Fruit fly (Drosophila melanogaster): ENCODE results near the gene CG32801.

Gene CG32801

DNA sequence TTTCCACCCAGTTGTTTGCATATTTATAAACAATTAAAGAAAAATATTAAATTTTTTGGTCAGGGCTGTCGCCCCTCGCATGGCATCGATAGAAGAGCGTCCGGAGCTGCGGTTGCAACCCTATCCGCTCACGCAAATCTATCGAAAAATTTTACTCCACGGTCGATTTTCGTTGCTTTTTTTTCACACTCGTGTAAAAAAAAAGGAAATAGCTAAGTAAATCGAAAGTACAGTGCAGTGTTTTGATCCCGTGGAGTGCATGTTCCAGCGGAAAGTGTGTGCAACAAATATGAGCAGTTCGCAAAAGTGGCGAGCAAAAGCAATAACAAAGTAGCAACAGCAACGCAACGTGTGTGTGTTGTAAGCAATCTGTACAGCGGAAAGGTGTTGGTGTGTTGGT is 5.8 kb upstream of the CG32801 start, which contains the start of the genes Edem1 and Rbcn-3B (continued):
- TF ChIP-seq pdm3 (GFP tag; optimal IDR thresholded peaks at IDR 0.05), result no peak

DNA sequence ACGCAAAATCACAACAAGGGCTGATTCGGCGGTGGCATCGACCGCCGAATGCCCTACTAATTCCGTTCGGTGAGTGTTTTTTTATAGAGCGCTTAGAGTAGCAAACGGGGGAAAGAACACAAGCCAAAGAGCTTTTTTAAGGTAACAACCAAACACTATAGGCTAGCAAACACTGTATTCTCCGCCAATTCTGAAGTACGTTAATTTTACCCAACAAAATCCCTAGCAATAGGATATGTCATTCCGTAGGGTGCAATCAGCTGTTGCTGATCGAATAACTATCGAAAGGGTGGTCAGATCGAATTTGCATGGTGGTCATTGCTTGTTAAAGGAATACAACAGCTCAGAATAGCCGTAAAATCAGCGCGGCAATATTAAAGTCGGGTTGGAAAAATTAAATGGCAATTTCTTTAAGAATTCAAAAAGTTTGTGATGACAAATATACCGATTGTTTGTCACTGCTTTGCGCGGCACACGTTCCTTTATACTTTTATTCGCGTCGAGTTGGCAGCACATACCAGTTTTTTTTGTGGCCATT is 4.8 kb upstream of the CG32801 start, which contains the start of gene mip130:
Gene mip130, plus strand, starts transcription at position 513 of the 538 bp plus-strand sequence.
- peak; percentile 58 for TF ChIP-seq achi (GFP tag; optimal IDR thresholded peaks at IDR 0.05)
- no peak for TF ChIP-seq CG8319 (GFP tag; optimal IDR thresholded peaks at IDR 0.05)
- TF ChIP-seq CG6276 (GFP tag; optimal IDR thresholded peaks at IDR 0.05), result peak; percentile 45
- peak; percentile 89 for TF ChIP-seq Eip78C (GFP tag)
- TF ChIP-seq CG11294 (GFP tag; IDR thresholded peaks at IDR 0.05), result no peak
- TF ChIP-seq eg (GFP tag; IDR thresholded peaks at IDR 0.05), result 0 out of 3 replicates have a peak, but pooled peaks have one; percentile 41
- peak; percentile 84 for TF ChIP-seq svp (GFP tag)
- TF ChIP-seq topi (GFP tag; optimal IDR thresholded peaks at IDR 0.05), result peak; percentile 71
- TF ChIP-seq CG34406 (GFP tag; optimal IDR thresholded peaks at IDR 0.05), result peak; percentile 63
- peak; percentile 64 for TF ChIP-seq Hr4 (GFP tag; optimal IDR thresholded peaks at IDR 0.05)
- peak; percentile 24 for TF ChIP-seq CG16779 (tag; optimal IDR thresholded peaks at IDR 0.05)
- TF ChIP-seq Eip93F (GFP tag; optimal IDR thresholded peaks at IDR 0.05), result no peak
- TF ChIP-seq Sox15 (GFP tag; optimal IDR thresholded peaks at IDR 0.05), result peak; percentile 27
- TF ChIP-seq CG31627 (GFP tag; optimal IDR thresholded peaks at IDR 0.05), result peak; percentile 13
- no peak for TF ChIP-seq Blimp-1 (GFP tag; optimal IDR thresholded peaks at IDR 0.05)
- peak; percentile 82 for TF ChIP-seq Met (GFP tag; optimal IDR thresholded peaks at IDR 0.05)
- TF ChIP-seq OdsH (GFP tag; optimal IDR thresholded peaks at IDR 0.05), result peak; percentile 47
- no peak for TF ChIP-seq fd85E (GFP tag; optimal IDR thresholded peaks at IDR 0.05)
- TF ChIP-seq CG8632 (GFP tag; optimal IDR thresholded peaks at IDR 0.05), result peak; percentile 54
- no peak for TF ChIP-seq Ets21C (GFP tag; optimal IDR thresholded peaks at IDR 0.05)
- peak; percentile 43 for TF ChIP-seq lz (GFP tag; optimal IDR thresholded peaks at IDR 0.05)
- peak; percentile 69 for TF ChIP-seq CG15336 (GFP tag; IDR thresholded peaks at IDR 0.05)
- peak; percentile 61 for TF ChIP-seq CG10669 (GFP tag; optimal IDR thresholded peaks at IDR 0.05)
- peak; percentile 1 for TF ChIP-seq CG11762 (GFP tag; optimal IDR thresholded peaks at IDR 0.05; ENCODE audit: insufficient read depth)
- TF ChIP-seq Sox102F (GFP tag; optimal IDR thresholded peaks at IDR 0.05), result peak; percentile 51
- peak; percentile 27 to 60 for TF ChIP-seq ss (GFP tag; optimal IDR thresholded peaks at IDR 0.05)
- TF ChIP-seq vri (GFP tag; optimal IDR thresholded peaks at IDR 0.05), result peak; percentile 40
- peak; percentile 34 for TF ChIP-seq spab (GFP tag; optimal IDR thresholded peaks at IDR 0.05)
- TF ChIP-seq CG6854 (GFP tag; optimal IDR thresholded peaks at IDR 0.05), result peak; percentile 27
- peak; percentile 47; the same call in 2 of the 3 replicates for TF ChIP-seq CG8119 (GFP tag; IDR thresholded peaks at IDR 0.05)
- no peak for TF ChIP-seq Lpt (GFP tag; optimal IDR thresholded peaks at IDR 0.05)
- TF ChIP-seq pdm3 (GFP tag; optimal IDR thresholded peaks at IDR 0.05), result peak; percentile 56
- peak; percentile 60 for TF ChIP-seq CG10631 (GFP tag; optimal IDR thresholded peaks at IDR 0.05)
- TF ChIP-seq esn (GFP tag; optimal IDR thresholded peaks at IDR 0.05), result peak; percentile 58
- no peak for TF ChIP-seq salr (GFP tag; optimal IDR thresholded peaks at IDR 0.05)
- TF ChIP-seq Hr38 (GFP tag; optimal IDR thresholded peaks at IDR 0.05), result no peak
- no peak for TF ChIP-seq fkh (GFP tag; optimal IDR thresholded peaks at IDR 0.05)
- no peak for TF ChIP-seq CG9139 (GFP tag; optimal IDR thresholded peaks at IDR 0.05)
- peak; percentile 36 for TF ChIP-seq CG6808 (GFP tag; optimal IDR thresholded peaks at IDR 0.05)
- peak; percentile 31 for TF ChIP-seq Hr39 (GFP tag; optimal IDR thresholded peaks at IDR 0.05)
- peak; percentile 17 for TF ChIP-seq dsx (GFP tag; optimal IDR thresholded peaks at IDR 0.05; ENCODE audit: poor library complexity, severe bottlenecking)
- peak; percentile 27; the same call in 1 of the 3 replicates for TF ChIP-seq CG6163 (GFP tag; IDR thresholded peaks at IDR 0.05)
- peak; percentile 62 for TF ChIP-seq CG32006 (GFP tag; optimal IDR thresholded peaks at IDR 0.05)
- peak; percentile 37 for TF ChIP-seq acj6 (GFP tag; optimal IDR thresholded peaks at IDR 0.05)
- peak; percentile 60 for TF ChIP-seq CG3919 (GFP tag; optimal IDR thresholded peaks at IDR 0.05)
- TF ChIP-seq Eip75B (GFP tag; optimal IDR thresholded peaks at IDR 0.05), result peak; percentile 56
- peak; percentile 56 for TF ChIP-seq Ets96B (tag; optimal IDR thresholded peaks at IDR 0.05)
- peak; percentile 65 for TF ChIP-seq cyc (GFP tag; optimal IDR thresholded peaks at IDR 0.05)
- no peak for TF ChIP-seq CG1621 (tag; optimal IDR thresholded peaks at IDR 0.05)

Data from whole organism, prepupa.